Worm (Caenorhabditis elegans) whole organism, L3 larva: ENCODE results near the gene npr-17.
A peak's percentile ranks its signal among the peaks of the same experiment; 100 is the strongest.

Experiments used
- ama-1 ChIP-seq: fragments of 150-350 bp; optimal IDR thresholded peaks from 2 replicates; lab custom pipeline; 2018
- ceh-28 ChIP-seq: fragments of 150-350 bp; optimal IDR thresholded peaks from 2 replicates; lab custom pipeline; 2014; ENCODE audit warnings: missing biosample characterization, missing genetic modification reagents, missing genetic modification characterization
- ceh-9 ChIP-seq: sonication (generic microtip); optimal IDR thresholded peaks from 2 replicates; lab custom pipeline; 2018; ENCODE audit warnings: missing biosample characterization, missing genetic modification characterization
- daf-12 ChIP-seq: fragments of 150-350 bp; optimal IDR thresholded peaks from 2 replicates; lab custom pipeline; 2014; ENCODE audit warnings: missing biosample characterization, missing genetic modification reagents, missing genetic modification characterization
- egl-27 ChIP-seq: sonication (generic microtip); optimal IDR thresholded peaks from 4 replicates; lab custom pipeline; 2017; ENCODE audit warnings: missing biosample characterization, missing genetic modification reagents, missing genetic modification characterization
- egl-5 ChIP-seq: fragments of 150-350 bp; optimal IDR thresholded peaks from 2 replicates; lab custom pipeline; 2017; ENCODE audit warnings: missing biosample characterization, missing genetic modification reagents, missing genetic modification characterization, inconsistent platforms
- elt-2 ChIP-seq: sonication (generic microtip); optimal IDR thresholded peaks from 2 replicates; lab custom pipeline; 2016; ENCODE audit warnings: missing genetic modification reagents, mild to moderate bottlenecking, missing genetic modification characterization, missing compliant biosample characterization
- elt-3 ChIP-seq, 3 experiments: fragments of 150-350 bp in 1 of 3; sonication (generic microtip) in 2 of 3; optimal IDR thresholded peaks; 2 replicates in 2 of 3; 4 replicates in 1 of 3; lab custom pipeline; 2014 to 2017; ENCODE audit warnings: missing biosample characterization in 3 of 3, missing genetic modification characterization in 3 of 3
- fkh-10 ChIP-seq: sonication (generic microtip); optimal IDR thresholded peaks from 2 replicates; lab custom pipeline; 2017; ENCODE audit warnings: missing biosample characterization, missing genetic modification reagents, missing genetic modification characterization
- hmg-11 ChIP-seq: sonication (generic microtip); optimal IDR thresholded peaks from 2 replicates; lab custom pipeline; 2016; ENCODE audit warnings: missing genetic modification characterization, missing compliant biosample characterization
- jun-1 ChIP-seq: fragments of 150-350 bp; optimal IDR thresholded peaks from 2 replicates; lab custom pipeline; 2014; ENCODE audit warnings: missing biosample characterization, missing genetic modification reagents, missing genetic modification characterization
- lin-15B ChIP-seq: fragments of 150-350 bp; optimal IDR thresholded peaks from 2 replicates; lab custom pipeline; 2014; ENCODE audit warnings: missing biosample characterization, missing genetic modification characterization
- lin-39 ChIP-seq: fragments of 150-350 bp; optimal IDR thresholded peaks from 2 replicates; lab custom pipeline; 2018; ENCODE audit warnings: missing biosample characterization, missing genetic modification reagents, missing genetic modification characterization
- lsy-12 ChIP-seq: sonication (generic microtip); optimal IDR thresholded peaks from 2 replicates; lab custom pipeline; 2016; ENCODE audit warnings: mild to moderate bottlenecking, missing genetic modification characterization, missing compliant biosample characterization
- mdl-1 ChIP-seq: fragments of 150-350 bp; optimal IDR thresholded peaks from 2 replicates; lab custom pipeline; 2014; ENCODE audit warnings: missing biosample characterization, missing genetic modification characterization
- nfya-1 ChIP-seq: sonication (generic microtip); optimal IDR thresholded peaks from 2 replicates; lab custom pipeline; 2017; ENCODE audit warnings: missing genetic modification characterization, mild to moderate bottlenecking, missing compliant biosample characterization, antibody characterized with exemption, moderate library complexity; ENCODE audit not compliant: insufficient read depth
- nhr-12 ChIP-seq: fragments of 150-350 bp; optimal IDR thresholded peaks from 2 replicates; lab custom pipeline; 2014; ENCODE audit warnings: missing biosample characterization, missing genetic modification characterization
- nhr-23 ChIP-seq: fragments of 150-350 bp; optimal IDR thresholded peaks from 2 replicates; lab custom pipeline; 2014; ENCODE audit warnings: missing biosample characterization, missing genetic modification reagents, missing genetic modification characterization
- nhr-237 ChIP-seq: fragments of 150-350 bp; optimal IDR thresholded peaks from 2 replicates; lab custom pipeline; 2014; ENCODE audit warnings: missing biosample characterization, missing genetic modification characterization
- nhr-25 ChIP-seq: sonication (generic microtip); optimal IDR thresholded peaks from 2 replicates; lab custom pipeline; 2017; ENCODE audit warnings: missing biosample characterization, missing genetic modification characterization
- nhr-28 ChIP-seq: fragments of 150-350 bp; optimal IDR thresholded peaks from 2 replicates; lab custom pipeline; 2014; ENCODE audit warnings: missing biosample characterization, missing genetic modification characterization
- nhr-43 ChIP-seq: sonication (generic microtip); optimal IDR thresholded peaks from 2 replicates; lab custom pipeline; 2016; ENCODE audit warnings: mild to moderate bottlenecking, missing genetic modification characterization, missing compliant biosample characterization; ENCODE audit not compliant: poor library complexity, severe bottlenecking
- nhr-67 ChIP-seq: fragments of 150-350 bp; optimal IDR thresholded peaks from 2 replicates; lab custom pipeline; 2014; ENCODE audit warnings: missing biosample characterization, missing genetic modification characterization
- nhr-76 ChIP-seq: fragments of 150-350 bp; sonication (generic microtip); optimal IDR thresholded peaks from 5 replicates; lab custom pipeline; 2014; ENCODE audit warnings: missing biosample characterization, missing genetic modification characterization
- nhr-77 ChIP-seq: fragments of 150-350 bp; optimal IDR thresholded peaks from 2 replicates; lab custom pipeline; 2014; ENCODE audit warnings: missing biosample characterization, missing genetic modification characterization
- pha-4 ChIP-seq: fragments of 150-350 bp; optimal IDR thresholded peaks from 2 replicates; lab custom pipeline; 2014; ENCODE audit warnings: missing biosample characterization, missing genetic modification reagents, missing genetic modification characterization
- pqm-1 ChIP-seq: fragments of 150-350 bp; optimal IDR thresholded peaks from 2 replicates; lab custom pipeline; 2017; ENCODE audit warnings: missing biosample characterization, missing genetic modification characterization, inconsistent platforms
- sea-2 ChIP-seq: fragments of 150-350 bp; sonication (generic microtip); optimal IDR thresholded peaks from 4 replicates; lab custom pipeline; 2014; ENCODE audit warnings: missing biosample characterization, missing genetic modification reagents, missing genetic modification characterization
- tbx-2 ChIP-seq: sonication (generic microtip); optimal IDR thresholded peaks from 2 replicates; lab custom pipeline; 2016; ENCODE audit warnings: mild to moderate bottlenecking, missing genetic modification characterization, missing compliant biosample characterization
- unc-39 ChIP-seq: sonication (generic microtip); optimal IDR thresholded peaks from 4 replicates; lab custom pipeline; 2017; ENCODE audit warnings: missing biosample characterization, missing genetic modification characterization
- unc-62 ChIP-seq: fragments of 150-350 bp; sonication (generic microtip); optimal IDR thresholded peaks from 4 replicates; lab custom pipeline; 2014; ENCODE audit warnings: missing biosample characterization, missing genetic modification reagents, missing genetic modification characterization
- ztf-4 ChIP-seq: fragments of 150-350 bp; optimal IDR thresholded peaks from 2 replicates; lab custom pipeline; 2014; ENCODE audit warnings: missing biosample characterization, missing genetic modification characterization

The npr-17 gene

ce11 chrIII:7981938-7982337, 14.3 kb downstream of the npr-17 start:
- TF ChIP-seq daf-12 (tag; lab: Kevin White, UChicago) (no peak), mdl-1 (tag; lab: Kevin White, UChicago) (no peak), pqm-1 (tag; lab: Kevin White, UChicago) (no peak), elt-3 (tag; optimal IDR thresholded peaks at IDR 0.05; lab: Kevin White, UChicago) (no peak), nhr-76 (tag; lab: Kevin White, UChicago) (no peak), lsy-12 (tag; lab: Kevin White, UChicago) (no peak), pha-4 (no peak)

- TF ChIP-seq lin-39 (tag; lab: Kevin White, UChicago) (no peak), nhr-12 (tag; lab: Kevin White, UChicago) (no peak), elt-2 (tag; lab: Kevin White, UChicago) (no peak), nhr-28 (tag; lab: Kevin White, UChicago) (no peak), ama-1 (lab: Kevin White, UChicago) (no peak), nhr-67 (tag; lab: Kevin White, UChicago) (no peak), nhr-77 (tag; lab: Kevin White, UChicago) (no peak), tbx-2 (tag; lab: Kevin White, UChicago) (no peak), elt-3 (tag; optimal IDR thresholded peaks at IDR 0.05; lab: Kevin White, UChicago) (no peak)
Measured at ce11 chrIII:7981233-7981632, 15.0 kb downstream of the npr-17 start.

- TF ChIP-seq pha-4: no peak
- TF ChIP-seq lin-39 (tag; lab: Kevin White, UChicago): peak; percentile 26
- no peak for TF ChIP-seq nhr-77 (tag; lab: Kevin White, UChicago)
- TF ChIP-seq ama-1 (lab: Kevin White, UChicago): peak; percentile 28
- no peak for TF ChIP-seq sea-2 (GFP tag; lab: Kevin White, UChicago)
- no peak for TF ChIP-seq nhr-76 (tag; lab: Kevin White, UChicago)
- no peak for TF ChIP-seq nhr-43 (tag; lab: Kevin White, UChicago)
- TF ChIP-seq nhr-237 (tag; lab: Kevin White, UChicago): no peak
- no peak for TF ChIP-seq egl-27
- TF ChIP-seq pqm-1 (tag; lab: Kevin White, UChicago): no peak
Measured at ce11 chrIII:7979659-7980058, 16.6 kb downstream of the npr-17 start, which contains the start of gene clp-1. clp-1 (plus strand) TSS chrIII:7979959.

DNA sequence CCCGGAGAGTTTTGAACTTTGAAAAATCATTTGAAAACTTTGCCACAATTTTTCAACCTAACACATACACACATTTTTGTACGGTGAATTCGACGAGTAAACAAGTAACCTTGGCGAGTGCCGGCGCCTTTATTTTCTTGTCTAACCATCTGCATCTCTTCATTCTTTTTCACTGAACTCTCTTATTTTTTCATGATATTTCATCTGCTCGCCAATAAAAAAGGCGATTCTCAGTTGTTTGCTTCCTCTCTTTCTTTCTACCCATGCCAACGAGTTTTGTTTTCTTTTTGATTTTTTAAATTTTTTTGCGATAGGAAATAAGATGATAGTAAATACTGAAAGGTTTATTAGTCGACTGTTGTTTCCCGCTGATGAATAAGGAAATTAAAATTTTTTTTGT, 17.5 kb downstream of the npr-17 start:
- TF ChIP-seq hmg-11 (tag; lab: Kevin White, UChicago): peak; percentile 43
- TF ChIP-seq ceh-9 (tag; lab: Kevin White, UChicago): no peak
- peak; percentile 63 for TF ChIP-seq elt-2 (tag; lab: Kevin White, UChicago)
- TF ChIP-seq ztf-4 (tag; lab: Kevin White, UChicago): no peak
- TF ChIP-seq nhr-67 (tag; lab: Kevin White, UChicago): no peak
- peak; percentile 71 for TF ChIP-seq nhr-25 (tag; lab: Kevin White, UChicago)
- peak; percentile 95 for TF ChIP-seq pha-4
- peak; percentile 57 for TF ChIP-seq nfya-1 (tag; lab: Kevin White, UChicago)
- TF ChIP-seq lin-15B (tag; lab: Kevin White, UChicago): peak; percentile 10
- no peak for TF ChIP-seq ceh-28 (tag; lab: Kevin White, UChicago)
- peak; percentile 64 for TF ChIP-seq egl-5 (tag; lab: Kevin White, UChicago)
- no peak for TF ChIP-seq jun-1

- peak; percentile 42 for TF ChIP-seq ama-1 (lab: Kevin White, UChicago)
- TF ChIP-seq nhr-12 (tag; lab: Kevin White, UChicago): no peak
- no peak for TF ChIP-seq jun-1
- no peak for TF ChIP-seq unc-39 (tag; lab: Kevin White, UChicago)
- TF ChIP-seq fkh-10 (GFP tag; lab: Kevin White, UChicago): no peak
- TF ChIP-seq unc-62 (GFP tag; lab: Kevin White, UChicago): no peak
- no peak for TF ChIP-seq nhr-23
- TF ChIP-seq tbx-2 (tag; lab: Kevin White, UChicago): no peak
- TF ChIP-seq, all 47 proteins: peak for 1
Measured at ce11 chrIII:7978289-7978688, 18.0 kb downstream of the npr-17 start.
